Fruit fly (Drosophila melanogaster) whole organism, embryonic: ENCODE data around the gene HBS1.

Experiments
- Adf1 ChIP-seq: fragments of 200-800 bp; sonication (Bioruptor generic); IDR thresholded peaks from 2 replicates; pipeline ENCODE4 v1.3.6; 2022; ENCODE audit warnings: missing biosample characterization, missing genetic modification characterization
- Asciz ChIP-seq: fragments of 200-800 bp; sonication (Bioruptor generic); optimal IDR thresholded peaks from 2 replicates; lab custom pipeline; 2017; ENCODE audit warnings: missing biosample characterization, mild to moderate bottlenecking, missing genetic modification characterization, missing genetic modification reagents
- Atf3 ChIP-seq: fragments of 200-800 bp; sonication (Bioruptor generic); optimal IDR thresholded peaks from 3 replicates; lab custom pipeline; 2016; ENCODE audit warnings: missing biosample characterization, missing genetic modification characterization
- CG11504 ChIP-seq: fragments of 200-800 bp; sonication (Bioruptor generic); optimal IDR thresholded peaks from 3 replicates; lab custom pipeline; 2019; ENCODE audit warnings: missing biosample characterization, mild to moderate bottlenecking, missing genetic modification characterization, moderate library complexity
- CG14014 ChIP-seq: fragments of 200-800 bp; sonication (Bioruptor generic); IDR thresholded peaks from 2 replicates; pipeline ENCODE4 v1.3.6; 2022; ENCODE audit warnings: missing biosample characterization, missing genetic modification characterization
- CG1602 ChIP-seq: fragments of 200-800 bp; sonication (Bioruptor generic); optimal IDR thresholded peaks from 3 replicates; lab custom pipeline; 2016; ENCODE audit warnings: missing biosample characterization, missing genetic modification characterization
- CG16815 ChIP-seq: fragments of 200-800 bp; sonication (Bioruptor generic); optimal IDR thresholded peaks from 3 replicates; lab custom pipeline; 2017; ENCODE audit warnings: missing biosample characterization, mild to moderate bottlenecking, missing genetic modification characterization
- CG17328 ChIP-seq: fragments of 200-800 bp; sonication (Bioruptor generic); IDR thresholded peaks from 2 replicates; pipeline ENCODE4 v1.3.6; 2022; ENCODE audit warnings: missing biosample characterization, missing genetic modification characterization
- CG2116 ChIP-seq: fragments of 200-800 bp; sonication (Bioruptor generic); optimal IDR thresholded peaks from 3 replicates; lab custom pipeline; 2018; ENCODE audit warnings: missing biosample characterization, mild to moderate bottlenecking, missing genetic modification characterization
- CG3726 ChIP-seq: fragments of 200-800 bp; sonication (Bioruptor generic); IDR thresholded peaks from 3 replicates; pipeline ENCODE4, ENCODE4 v1.3.6; 2022; ENCODE audit warnings: missing biosample characterization, missing genetic modification characterization
- CG6175 ChIP-seq: fragments of 200-800 bp; sonication (Bioruptor generic); IDR thresholded peaks from 3 replicates; pipeline ENCODE4 v1.3.6; 2022; ENCODE audit warnings: missing biosample characterization, missing genetic modification characterization
- CG6654 ChIP-seq: fragments of 200-800 bp; sonication (Bioruptor generic); optimal IDR thresholded peaks from 2 replicates; lab custom pipeline; 2017; ENCODE audit warnings: missing biosample characterization, mild to moderate bottlenecking, missing genetic modification characterization
- CG6791 ChIP-seq: fragments of 200-800 bp; sonication (Bioruptor generic); IDR thresholded peaks from 3 replicates; pipeline ENCODE4 v1.3.6; 2022; ENCODE audit warnings: missing biosample characterization, missing genetic modification characterization; ENCODE audit not compliant: partially characterized antibody
- CG6813 ChIP-seq: fragments of 200-800 bp; sonication (Bioruptor generic); optimal IDR thresholded peaks from 2 replicates; lab custom pipeline; 2017; ENCODE audit warnings: missing biosample characterization, missing genetic modification characterization, mild to moderate bottlenecking, moderate library complexity, missing genetic modification reagents
- CG7372 ChIP-seq: fragments of 200-800 bp; sonication (Bioruptor generic); IDR thresholded peaks from 2 replicates; pipeline ENCODE4 v1.3.6; 2022; ENCODE audit warnings: missing biosample characterization, missing genetic modification characterization
- CG8478 ChIP-seq: fragments of >200 bp; optimal IDR thresholded peaks from 2 replicates; lab custom pipeline; 2018
- CG8944 ChIP-seq: fragments of 200-800 bp; sonication (Bioruptor generic); optimal IDR thresholded peaks from 3 replicates; lab custom pipeline; 2016; ENCODE audit warnings: missing biosample characterization, missing genetic modification characterization
- Chrac-16 ChIP-seq: fragments of 200-800 bp; sonication (Bioruptor generic); optimal IDR thresholded peaks from 3 replicates; lab custom pipeline; 2016; ENCODE audit warnings: missing biosample characterization, missing genetic modification characterization
- Dip3 ChIP-seq: fragments of 200-800 bp; sonication (Bioruptor generic); optimal IDR thresholded peaks from 3 replicates; lab custom pipeline; 2016; ENCODE audit warnings: missing biosample characterization, missing genetic modification characterization
- Dp ChIP-seq: fragments of 200-800 bp; sonication (Bioruptor generic); optimal IDR thresholded peaks from 2 replicates; lab custom pipeline; 2018; ENCODE audit warnings: missing biosample characterization, mild to moderate bottlenecking, missing genetic modification characterization, moderate library complexity
- Gug ChIP-seq: fragments of 200-800 bp; sonication (Bioruptor generic); IDR thresholded peaks from 4 replicates; pipeline ENCODE4 v1.3.6; 2022; ENCODE audit warnings: missing biosample characterization, missing genetic modification characterization
- H2.0 ChIP-seq: fragments of 200-800 bp; sonication (Bioruptor generic); IDR thresholded peaks from 2 replicates; pipeline ENCODE4 v1.3.6; 2022; ENCODE audit warnings: missing biosample characterization, missing genetic modification characterization
- Hmr ChIP-seq: fragments of 200-800 bp; sonication (Bioruptor generic); optimal IDR thresholded peaks from 3 replicates; lab custom pipeline; 2017; ENCODE audit warnings: mild to moderate bottlenecking, missing biosample characterization, missing genetic modification reagents, missing genetic modification characterization
- Hr3 ChIP-seq: fragments of 200-800 bp; sonication (Bioruptor generic); optimal IDR thresholded peaks from 3 replicates; lab custom pipeline; 2016; ENCODE audit warnings: missing biosample characterization, missing genetic modification characterization
- Hr39 ChIP-seq: fragments of >200 bp; optimal IDR thresholded peaks from 2 replicates; lab custom pipeline; 2017
- Hr51 ChIP-seq, 2 experiments: fragments of 200-800 bp; sonication (Bioruptor generic); optimal IDR thresholded peaks; 2 replicates in 1 of 2; 3 replicates in 1 of 2; lab custom pipeline; 2016 to 2018; ENCODE audit warnings: missing biosample characterization in 2 of 2, missing genetic modification characterization in 2 of 2, mild to moderate bottlenecking in 1 of 2, moderate library complexity in 1 of 2
- MESR4 ChIP-seq: fragments of 200-800 bp; sonication (Bioruptor generic); optimal IDR thresholded peaks from 2 replicates; lab custom pipeline; 2018; ENCODE audit warnings: missing biosample characterization, mild to moderate bottlenecking, missing genetic modification characterization, moderate library complexity
- NC2β ChIP-seq: fragments of 200-800 bp; sonication (Bioruptor generic); optimal IDR thresholded peaks from 2 replicates; lab custom pipeline; 2016; ENCODE audit warnings: missing biosample characterization, missing genetic modification characterization
- Pdp1 ChIP-seq, 2 experiments: fragments of 200-800 bp; sonication (Bioruptor generic); optimal IDR thresholded peaks; 3 replicates each; lab custom pipeline; 2016; ENCODE audit warnings: missing biosample characterization in 2 of 2, missing genetic modification characterization in 2 of 2, mild to moderate bottlenecking in 1 of 2, moderate library complexity in 1 of 2
- Poxn ChIP-seq: fragments of 200-800 bp; sonication (Bioruptor generic); IDR thresholded peaks from 2 replicates; pipeline ENCODE4 v1.3.6; 2022; ENCODE audit warnings: missing biosample characterization, missing genetic modification characterization
- Ravus ChIP-seq: fragments of 200-800 bp; sonication (Bioruptor generic); IDR thresholded peaks from 2 replicates; pipeline ENCODE4 v1.3.6; 2022; ENCODE audit warnings: missing biosample characterization, missing genetic modification characterization
- Scr ChIP-seq: fragments of 200-800 bp; sonication (Bioruptor generic); IDR thresholded peaks from 2 replicates; pipeline ENCODE4 v1.3.6; 2022; ENCODE audit warnings: missing biosample characterization, missing genetic modification characterization; ENCODE audit not compliant: partially characterized antibody
- Tbp ChIP-seq: fragments of >200 bp; optimal IDR thresholded peaks from 2 replicates; lab custom pipeline; 2018; ENCODE audit warnings: missing biosample characterization, missing genetic modification characterization
- ase ChIP-seq: fragments of 200-800 bp; sonication (Bioruptor generic); IDR thresholded peaks from 3 replicates; pipeline ENCODE4 v1.3.6; 2022; ENCODE audit warnings: missing biosample characterization, missing genetic modification characterization
- chif ChIP-seq, 2 experiments: fragments of 200-800 bp; sonication (Bioruptor generic); optimal IDR thresholded peaks; 3 replicates each; lab custom pipeline; 2016; ENCODE audit warnings: missing biosample characterization in 2 of 2, missing genetic modification characterization in 2 of 2
- crc ChIP-seq: fragments of 200-800 bp; sonication (Bioruptor generic); optimal IDR thresholded peaks from 2 replicates; lab custom pipeline; 2016; ENCODE audit warnings: missing biosample characterization, missing genetic modification characterization
- crp ChIP-seq, 2 experiments: fragments of 200-800 bp; sonication (Bioruptor generic); optimal IDR thresholded peaks; 2 replicates in 1 of 2; 3 replicates in 1 of 2; lab custom pipeline; 2017; ENCODE audit warnings: missing biosample characterization in 2 of 2, missing genetic modification characterization in 2 of 2, mild to moderate bottlenecking in 1 of 2, moderate library complexity in 1 of 2
- dati ChIP-seq: fragments of 200-800 bp; sonication (Bioruptor generic); IDR thresholded peaks from 2 replicates; pipeline ENCODE4 v1.3.6; 2022; ENCODE audit warnings: missing biosample characterization, missing genetic modification characterization
- ems ChIP-seq: fragments of 200-800 bp; sonication (Bioruptor generic); optimal IDR thresholded peaks from 3 replicates; lab custom pipeline; 2016; ENCODE audit warnings: missing biosample characterization, missing genetic modification characterization
- fu2 ChIP-seq: fragments of 200-800 bp; sonication (Bioruptor generic); optimal IDR thresholded peaks from 2 replicates; lab custom pipeline; 2016; ENCODE audit warnings: missing biosample characterization, missing genetic modification characterization
- jigr1 ChIP-seq: fragments of 200-800 bp; sonication (Bioruptor generic); IDR thresholded peaks from 3 replicates; pipeline ENCODE4 v1.3.6; 2022; ENCODE audit warnings: missing biosample characterization, missing genetic modification characterization
- kni ChIP-seq: fragments of 200-800 bp; sonication (Bioruptor generic); optimal IDR thresholded peaks from 3 replicates; lab custom pipeline; 2017; ENCODE audit warnings: mild to moderate bottlenecking, missing biosample characterization, missing genetic modification reagents, missing genetic modification characterization
- onecut ChIP-seq: fragments of 200-800 bp; sonication (Bioruptor generic); IDR thresholded peaks from 2 replicates; pipeline ENCODE4 v1.3.6; 2022; ENCODE audit warnings: missing biosample characterization, missing genetic modification characterization
- pho ChIP-seq: fragments of 200-800 bp; sonication (Bioruptor generic); optimal IDR thresholded peaks from 2 replicates; lab custom pipeline; 2016; ENCODE audit warnings: missing biosample characterization, missing genetic modification characterization
- tx ChIP-seq: fragments of 200-800 bp; sonication (Bioruptor generic); optimal IDR thresholded peaks from 2 replicates; lab custom pipeline; 2016; ENCODE audit warnings: missing biosample characterization, missing genetic modification characterization
- unc-4 ChIP-seq: fragments of 200-800 bp; sonication (Bioruptor generic); IDR thresholded peaks from 2 replicates; pipeline ENCODE4 v1.3.6; 2022; ENCODE audit warnings: missing biosample characterization, missing genetic modification characterization; ENCODE audit not compliant: partially characterized antibody
- usp ChIP-seq: fragments of >200 bp; optimal IDR thresholded peaks from 2 replicates; lab custom pipeline; 2017; ENCODE audit warnings: missing biosample characterization, missing genetic modification characterization
- vfl ChIP-seq: fragments of 200-800 bp; sonication (Bioruptor generic); optimal IDR thresholded peaks from 2 replicates; lab custom pipeline; 2016; ENCODE audit warnings: missing biosample characterization, missing genetic modification characterization
- vvl ChIP-seq: fragments of 200-800 bp; sonication (Bioruptor generic); IDR thresholded peaks from 2 replicates; pipeline ENCODE4 v1.3.6; 2022; ENCODE audit warnings: missing biosample characterization, missing genetic modification characterization
- wdn ChIP-seq: fragments of 200-800 bp; sonication (Bioruptor generic); IDR thresholded peaks from 2 replicates; pipeline ENCODE4 v1.3.6; 2022; ENCODE audit warnings: missing biosample characterization, missing genetic modification characterization
- yki ChIP-seq: fragments of >200 bp; optimal IDR thresholded peaks from 3 replicates; lab custom pipeline; 2018

HBS1 gene

dm6 chr3L:1865121-1865727 lies at the start of gene HBS1, which contains the start of gene CG12025 (continued):
- TF ChIP-seq chif (GFP tag; optimal IDR thresholded peaks at IDR 0.05; lab: Kevin White, UChicago), result peak; percentile 32 to 65
- TF ChIP-seq kni, result no peak
- peak; percentile 14 for TF ChIP-seq Dp (GFP tag; lab: Kevin White, UChicago)
- no peak for TF ChIP-seq H2.0 (GFP tag; lab: Robert Waterston, UW)
- TF ChIP-seq CG2116 (GFP tag; lab: Kevin White, UChicago), result peak; percentile 49
- TF ChIP-seq ase (GFP tag; lab: Robert Waterston, UW), result 0 out of 3 replicates have a peak, but pooled peaks have one; percentile 21
- peak; percentile 36 for TF ChIP-seq fu2 (GFP tag; lab: Kevin White, UChicago)
- peak; percentile 44 for TF ChIP-seq pho
- peak; percentile 48 for TF ChIP-seq CG1602 (GFP tag; lab: Kevin White, UChicago)
- TF ChIP-seq CG17328 (GFP tag; lab: Robert Waterston, UW), result peak; percentile 41
- no peak for TF ChIP-seq Tbp
- TF ChIP-seq CG6654 (GFP tag; lab: Kevin White, UChicago), result no peak
- TF ChIP-seq jigr1 (GFP tag; lab: Robert Waterston, UW), result no peak
- TF ChIP-seq Gug (GFP tag; lab: Robert Waterston, UW), result peak; percentile 56; the same call in 1 of the 4 replicates
- peak in 1 of 2 experiments; percentile 24 for TF ChIP-seq crp (GFP tag; optimal IDR thresholded peaks at IDR 0.05; lab: Kevin White, UChicago)
- TF ChIP-seq onecut (GFP tag; lab: Robert Waterston, UW), result peak; percentile 5; the same call in 1 of the 2 replicates
- peak; percentile 64 for TF ChIP-seq CG11504 (tag; lab: Kevin White, UChicago)
- TF ChIP-seq Atf3 (GFP tag; lab: Kevin White, UChicago), result no peak
- TF ChIP-seq Chrac-16 (GFP tag; lab: Kevin White, UChicago), result peak; percentile 59
- TF ChIP-seq yki (lab: Kevin White, UChicago), result no peak
- no peak for TF ChIP-seq dati
- TF ChIP-seq vvl (GFP tag; lab: Robert Waterston, UW), result peak; percentile 41; the same call in 1 of the 2 replicates
- peak; percentile 62 for TF ChIP-seq Dip3 (GFP tag; lab: Kevin White, UChicago)
- no peak for TF ChIP-seq CG8478 (lab: Kevin White, UChicago)
- no peak for TF ChIP-seq wdn
- no peak for TF ChIP-seq CG3726 (GFP tag; lab: Robert Waterston, UW)
- no peak for TF ChIP-seq CG6791
- TF ChIP-seq vfl (GFP tag; lab: Kevin White, UChicago), result no peak
- no peak for TF ChIP-seq crc (GFP tag; lab: Kevin White, UChicago)
- TF ChIP-seq tx, result peak; percentile 20
- no peak for TF ChIP-seq Asciz (GFP tag; lab: Kevin White, UChicago)
- peak; percentile 60 to 68 for TF ChIP-seq Pdp1 (GFP tag; optimal IDR thresholded peaks at IDR 0.05; lab: Kevin White, UChicago)
- TF ChIP-seq Hr39 (lab: Kevin White, UChicago), result no peak
- no peak for TF ChIP-seq usp (GFP tag; lab: Kevin White, UChicago)
- TF ChIP-seq MESR4 (GFP tag; lab: Kevin White, UChicago), result peak; percentile 74
- 0 out of 2 replicates have a peak, but pooled peaks have one; percentile 8 for TF ChIP-seq Poxn (GFP tag; lab: Robert Waterston, UW)
- TF ChIP-seq CG6175 (GFP tag; lab: Robert Waterston, UW), result no peak
- TF ChIP-seq CG16815 (GFP tag; lab: Kevin White, UChicago), result peak; percentile 38
- TF ChIP-seq CG8944, result peak; percentile 6
- peak; percentile 72 for TF ChIP-seq CG7372 (GFP tag; lab: Robert Waterston, UW)
- no peak for TF ChIP-seq Scr
- no peak for TF ChIP-seq CG6813
- TF ChIP-seq Ravus (GFP tag; lab: Robert Waterston, UW), result no peak
- peak; percentile 68 for TF ChIP-seq CG14014 (GFP tag; lab: Robert Waterston, UW)
- peak in 1 of 2 experiments; percentile 39 for TF ChIP-seq Hr51 (GFP tag; optimal IDR thresholded peaks at IDR 0.05; lab: Kevin White, UChicago)
- TF ChIP-seq unc-4 (GFP tag; lab: Robert Waterston, UW), result no peak
- TF ChIP-seq Hr3 (GFP tag; lab: Kevin White, UChicago), result peak; percentile 57
- no peak for TF ChIP-seq ems (GFP tag; lab: Kevin White, UChicago)
- TF ChIP-seq Adf1 (GFP tag; lab: Robert Waterston, UW), result peak; percentile 33; the same call in 1 of the 2 replicates
- peak; percentile 44 for TF ChIP-seq NC2β
- TF ChIP-seq Hmr (GFP tag; lab: Kevin White, UChicago), result peak; percentile 53
